Worm (Caenorhabditis elegans): ENCODE data around the gene decr-1.3.

- TF ChIP-seq fos-1 (tag; optimal IDR thresholded peaks at IDR 0.05), result no peak
- TF ChIP-seq mdl-1 (tag; optimal IDR thresholded peaks at IDR 0.05), result no peak
- no peak for TF ChIP-seq ama-1 (optimal IDR thresholded peaks at IDR 0.05)
- TF ChIP-seq unc-62 (GFP tag; optimal IDR thresholded peaks at IDR 0.05), result no peak
- TF ChIP-seq elt-3 (tag; optimal IDR thresholded peaks at IDR 0.05), result no peak
- TF ChIP-seq lin-13 (GFP tag; optimal IDR thresholded peaks at IDR 0.05), result no peak
- TF ChIP-seq sma-9 (GFP tag; optimal IDR thresholded peaks at IDR 0.05), result no peak
- no peak for TF ChIP-seq sma-9 (tag; optimal IDR thresholded peaks at IDR 0.05)
Measured at ce11 chrII:8160916-8161315, 12.4 kb downstream of the decr-1.3 start.
